Fruit fly (Drosophila melanogaster) whole organism, pupa: ENCODE data around the gene glec.

Source experiments
- CG12605 ChIP-seq: fragments of 200-800 bp; sonication (Bioruptor generic); IDR thresholded peaks from 2 replicates; pipeline ENCODE4 v1.3.6; 2022; ENCODE audit warnings: missing biosample characterization, missing genetic modification characterization
- CG34367 ChIP-seq: fragments of 200-800 bp; sonication (Bioruptor generic); optimal IDR thresholded peaks from 2 replicates; lab custom pipeline; 2018; ENCODE audit warnings: missing biosample characterization, mild to moderate bottlenecking, missing genetic modification characterization
- Pif1B ChIP-seq: fragments of 200-800 bp; sonication (Bioruptor generic); optimal IDR thresholded peaks from 3 replicates; lab custom pipeline; 2016; ENCODE audit warnings: missing biosample characterization, missing genetic modification characterization
- Snoo ChIP-seq: fragments of 200-800 bp; sonication (Bioruptor generic); optimal IDR thresholded peaks from 3 replicates; lab custom pipeline; 2017; ENCODE audit warnings: missing biosample characterization, mild to moderate bottlenecking, missing genetic modification characterization, inconsistent platforms

dm6 chr3R:21852579-21853233 is 3.4 kb downstream of the glec start:
- no peak for TF ChIP-seq Pif1B (GFP tag; lab: Kevin White, UChicago)
- no peak for TF ChIP-seq Snoo
- TF ChIP-seq CG34367 = no peak
- TF ChIP-seq CG12605 (GFP tag; lab: Robert Waterston, UW) = no peak
